Worm (Caenorhabditis elegans): ENCODE results near the gene F43H9.3.
A peak's percentile ranks its signal among the peaks of the same experiment; 100 is the strongest.

- TF ChIP-seq ama-1 (optimal IDR thresholded peaks at IDR 0.05): peak; percentile 62
- TF ChIP-seq hnd-1 (tag; optimal IDR thresholded peaks at IDR 0.05): no peak
- no peak for TF ChIP-seq tbx-11 (GFP tag; IDR thresholded peaks at IDR 0.05)
- TF ChIP-seq ceh-36 (tag; optimal IDR thresholded peaks at IDR 0.05): no peak
- no peak for TF ChIP-seq ceh-13 (GFP tag; optimal IDR thresholded peaks at IDR 0.05)
- TF ChIP-seq ets-7 (tag; optimal IDR thresholded peaks at IDR 0.05): no peak
- no peak for TF ChIP-seq hmg-4 (GFP tag; optimal IDR thresholded peaks at IDR 0.05)
- TF ChIP-seq sea-1 (GFP tag; conservative IDR thresholded peaks at IDR 0.05): no peak
- no peak for TF ChIP-seq scrt-1 (GFP tag; IDR thresholded peaks at IDR 0.05)
These were observed 14.4 kb upstream of the F43H9.3 start for ce11 chrV:8039085-8039525.

All from whole organism, early embryonic.